Worm (Caenorhabditis elegans): ENCODE data around the gene K08B5.2.
A peak's percentile ranks its signal among the peaks of the same experiment; 100 is the strongest.

The K08B5.2 gene

ce11 chrX:16502997-16503396, 50.7 kb downstream of the K08B5.2 start (continued):
- no peak for TF ChIP-seq nhr-27 (tag; optimal IDR thresholded peaks at IDR 0.05)
- TF ChIP-seq nhr-90 (tag; optimal IDR thresholded peaks at IDR 0.05): peak; percentile 42
- TF ChIP-seq C17E4.6 (GFP tag; IDR thresholded peaks at IDR 0.05): no peak
- no peak for TF ChIP-seq F37B4.10 (GFP tag; IDR thresholded peaks at IDR 0.05)
- TF ChIP-seq nhr-179 (tag; optimal IDR thresholded peaks at IDR 0.05): no peak
- 0 out of 2 replicates have a peak, but pooled peaks have one; percentile 38 for TF ChIP-seq ztf-25 (GFP tag; IDR thresholded peaks at IDR 0.05)
- peak; percentile 30; the same call in 1 of the 2 replicates for TF ChIP-seq rcor-1 (GFP tag; IDR thresholded peaks at IDR 0.05)
- TF ChIP-seq ztf-3 (GFP tag; optimal IDR thresholded peaks at IDR 0.05): no peak
- peak; percentile 92 for TF ChIP-seq tbp1 (GFP tag; optimal IDR thresholded peaks at IDR 0.05)
- TF ChIP-seq ceh-58 (GFP tag; IDR thresholded peaks at IDR 0.05): no peak
- no peak for TF ChIP-seq mxl-1 (tag; optimal IDR thresholded peaks at IDR 0.05)

Measured in whole organism, young adult.